Fruit fly (Drosophila melanogaster) S2 (cell line): ENCODE measurements around the gene Dus2.

Experiments used
- CG8478 ChIP-seq: fragments of >200 bp; optimal IDR thresholded peaks from 2 replicates; lab custom pipeline; 2018
- CTCF ChIP-seq, 2 experiments: fragments of >200 bp; optimal IDR thresholded peaks; 2 replicates each; lab custom pipeline; 2018

Gene Dus2

dm6 chrX:14265149-14265548, 27.4 kb downstream of the Dus2 start:
- TF ChIP-seq CTCF (optimal IDR thresholded peaks at IDR 0.05; lab: Kevin White, UChicago) (no peak), CG8478 (no peak)

DNA sequence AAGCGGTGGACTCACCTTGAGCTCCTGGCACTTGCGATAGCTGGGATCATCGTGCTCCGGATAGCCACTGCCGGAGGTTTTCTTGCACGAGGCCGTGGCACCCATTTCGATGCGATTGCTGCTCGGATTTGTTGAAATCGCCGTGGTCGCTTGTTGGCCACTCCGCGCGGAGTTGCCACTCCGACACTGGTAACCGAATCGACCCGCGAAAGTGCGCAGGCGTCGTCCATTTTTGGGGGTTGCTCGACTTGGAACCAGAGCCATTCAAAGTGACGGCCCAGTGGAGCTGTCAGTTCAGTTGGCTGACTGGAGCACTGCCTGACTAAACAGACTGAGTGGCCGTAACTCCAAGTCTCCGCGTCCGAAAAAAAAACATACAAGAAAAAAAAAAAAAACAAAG, 28.3 kb downstream of the Dus2 start, which contains the start of the genes CG13404 and na:
Gene CG13404, minus strand, starts transcription at position 176 of the 400 bp plus-strand sequence.
Gene na, plus strand, starts transcription at position 293 of the 400 bp plus-strand sequence.
- TF ChIP-seq CG8478 (no peak), CTCF (optimal IDR thresholded peaks at IDR 0.05; lab: Kevin White, UChicago) (no peak)

dm6 chrX:14277435-14277834, 39.6 kb downstream of the Dus2 start, which contains the start of gene Muc12Ea:
Gene Muc12Ea, plus strand, starts transcription at chrX:14277735.
- TF ChIP-seq CG8478 (no peak), CTCF (optimal IDR thresholded peaks at IDR 0.05; lab: Kevin White, UChicago) (no peak)

dm6 chrX:14289293-14289692, 51.5 kb downstream of the Dus2 start, which contains the start of gene CG9400:
Gene CG9400, minus strand, starts transcription at chrX:14289393.
- TF ChIP-seq CG8478 (no peak), CTCF (optimal IDR thresholded peaks at IDR 0.05; lab: Kevin White, UChicago) (no peak)
